Worm (Caenorhabditis elegans): Measurements from ENCODE around the gene C56E6.7.

The C56E6.7 gene

DNA sequence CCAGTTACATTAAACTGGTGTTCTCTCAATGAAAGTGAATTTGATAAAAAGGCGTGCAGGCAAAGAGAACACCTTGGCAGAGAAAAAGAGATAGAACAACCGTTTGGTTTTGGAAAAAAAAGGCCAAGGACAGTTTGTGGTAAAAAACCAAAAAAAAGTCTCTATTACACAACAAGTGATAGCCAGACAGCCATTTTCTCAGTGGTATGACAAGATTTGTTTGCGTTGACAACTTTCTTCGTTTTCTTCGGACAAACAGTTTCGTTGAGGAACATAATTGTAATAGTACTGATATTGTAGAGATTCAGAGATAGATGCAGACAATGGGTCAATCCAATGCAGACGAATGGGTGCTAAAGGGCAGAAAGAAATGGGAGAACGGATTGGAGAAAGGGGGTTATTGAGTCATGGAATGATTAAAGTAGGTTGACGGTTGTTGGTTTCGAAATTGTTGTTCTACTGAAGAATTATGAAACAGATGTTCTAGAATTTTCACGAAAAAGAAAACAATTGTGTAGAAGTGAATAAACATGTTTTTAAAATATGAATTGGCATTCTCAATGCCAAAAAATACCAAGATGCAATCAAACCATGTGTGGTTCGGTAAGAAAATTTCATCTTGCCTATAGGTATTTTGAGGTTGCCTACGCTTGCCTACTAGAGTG is 46.0 kb downstream of the C56E6.7 start:
- TF ChIP-seq hpl-2 (GFP tag; optimal IDR thresholded peaks at IDR 0.05) (no peak), skn-1 (tag; optimal IDR thresholded peaks at IDR 0.05) (peak; percentile 0), dsc-1 (tag; optimal IDR thresholded peaks at IDR 0.05) (no peak), nhr-76 (tag; optimal IDR thresholded peaks at IDR 0.05) (no peak), ceh-90 (tag; optimal IDR thresholded peaks at IDR 0.05) (no peak), unc-86 (tag; optimal IDR thresholded peaks at IDR 0.05) (no peak), elt-3 (tag; optimal IDR thresholded peaks at IDR 0.05) (peak in 1 of 6 experiments; percentile 6), Y116A8C.19 (tag; optimal IDR thresholded peaks at IDR 0.05; ENCODE audit: borderline replicate concordance) (no peak), nhr-84 (tag; optimal IDR thresholded peaks at IDR 0.05) (no peak), lin-14 (GFP tag; optimal IDR thresholded peaks at IDR 0.05) (peak; percentile 65), unc-98 (GFP tag; IDR thresholded peaks at IDR 0.05) (no peak), ces-1 (GFP tag; optimal IDR thresholded peaks at IDR 0.05) (no peak), pax-3 (tag; optimal IDR thresholded peaks at IDR 0.05) (no peak), aly-2 (tag; optimal IDR thresholded peaks at IDR 0.05) (no peak), C16A3.4 (tag; optimal IDR thresholded peaks at IDR 0.05) (no peak), lsy-2 (tag; optimal IDR thresholded peaks at IDR 0.05) (no peak), tlp-1 (tag; optimal IDR thresholded peaks at IDR 0.05) (no peak), egl-27 (tag; optimal IDR thresholded peaks at IDR 0.05) (no peak), nhr-19 (GFP tag; conservative IDR thresholded peaks at IDR 0.05) (no peak), fkh-8 (tag; optimal IDR thresholded peaks at IDR 0.05) (no peak), lin-15B (tag; optimal IDR thresholded peaks at IDR 0.05) (no peak), nhr-11 (tag; optimal IDR thresholded peaks at IDR 0.05) (no peak), egl-13 (tag; optimal IDR thresholded peaks at IDR 0.05) (no peak), unc-30 (tag; optimal IDR thresholded peaks at IDR 0.05) (no peak), nhr-85 (tag) (peak; percentile 57), ceh-88 (GFP tag; IDR thresholded peaks at IDR 0.05) (no peak), fkh-4 (tag; optimal IDR thresholded peaks at IDR 0.05; ENCODE audit: borderline replicate concordance) (no peak), snu-23 (GFP tag; optimal IDR thresholded peaks at IDR 0.05) (no peak), lin-13 (GFP tag; optimal IDR thresholded peaks at IDR 0.05) (no peak), zag-1 (tag; optimal IDR thresholded peaks at IDR 0.05) (no peak), sup-37 (GFP tag; optimal IDR thresholded peaks at IDR 0.05) (no peak), efl-3 (GFP tag; optimal IDR thresholded peaks at IDR 0.05) (no peak), mdl-1 (tag; optimal IDR thresholded peaks at IDR 0.05) (no peak), blmp-1 (tag; optimal IDR thresholded peaks at IDR 0.05) (peak; percentile 65), lin-39 (tag; optimal IDR thresholded peaks at IDR 0.05) (no peak), ama-1 (optimal IDR thresholded peaks at IDR 0.05) (peak; percentile 51)

DNA sequence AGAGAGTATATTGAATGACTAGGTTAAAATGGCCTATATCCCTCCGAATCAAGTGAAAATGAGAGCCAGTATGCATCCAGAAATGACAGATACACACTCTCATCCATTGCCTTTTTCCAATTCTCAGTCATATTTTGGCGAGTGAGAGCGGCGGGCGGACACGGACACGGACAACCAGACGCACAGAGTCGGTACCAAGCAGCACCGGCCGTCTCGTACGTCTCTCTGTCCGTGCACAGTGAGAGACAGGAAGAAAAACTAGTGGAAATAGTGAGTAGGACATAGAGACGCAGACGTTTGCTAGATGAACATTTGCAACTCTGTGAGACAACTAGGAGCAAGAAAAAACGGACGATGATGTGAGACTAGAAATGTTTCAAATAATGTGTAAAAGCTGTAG is 46.9 kb downstream of the C56E6.7 start:
- TF ChIP-seq aly-2 (tag; optimal IDR thresholded peaks at IDR 0.05): no peak
- no peak for TF ChIP-seq nhr-84 (tag; optimal IDR thresholded peaks at IDR 0.05)
- TF ChIP-seq lin-14 (GFP tag; optimal IDR thresholded peaks at IDR 0.05): peak; percentile 78
- TF ChIP-seq rnt-1 (tag; optimal IDR thresholded peaks at IDR 0.05): peak; percentile 11
- no peak for TF ChIP-seq ztf-11 (tag; optimal IDR thresholded peaks at IDR 0.05)
- TF ChIP-seq lsy-2 (tag; optimal IDR thresholded peaks at IDR 0.05): peak in 1 of 2 experiments; percentile 14
- no peak for TF ChIP-seq lin-35 (GFP tag; optimal IDR thresholded peaks at IDR 0.05)
- peak; percentile 44 for TF ChIP-seq fkh-10 (GFP tag; optimal IDR thresholded peaks at IDR 0.05)
- peak; percentile 12 for TF ChIP-seq snu-23 (GFP tag; optimal IDR thresholded peaks at IDR 0.05)
- no peak for TF ChIP-seq sup-37 (GFP tag; optimal IDR thresholded peaks at IDR 0.05)
- no peak for TF ChIP-seq pax-3 (tag; optimal IDR thresholded peaks at IDR 0.05)
- peak; percentile 35 for TF ChIP-seq fkh-8 (tag; optimal IDR thresholded peaks at IDR 0.05)
- peak in 1 of 3 experiments; percentile 14 for TF ChIP-seq ceh-82 (tag; optimal IDR thresholded peaks at IDR 0.05)
- TF ChIP-seq blmp-1 (tag; optimal IDR thresholded peaks at IDR 0.05): peak; percentile 50
- no peak for TF ChIP-seq nhr-28 (tag; optimal IDR thresholded peaks at IDR 0.05)
- peak; percentile 26 for TF ChIP-seq jun-1 (tag; optimal IDR thresholded peaks at IDR 0.05)
- TF ChIP-seq dsc-1 (tag; optimal IDR thresholded peaks at IDR 0.05): peak; percentile 14
- TF ChIP-seq nhr-11 (tag; optimal IDR thresholded peaks at IDR 0.05): no peak
- peak; percentile 24 to 40 for TF ChIP-seq efl-1 (optimal IDR thresholded peaks at IDR 0.05)
- TF ChIP-seq efl-1 (GFP tag; optimal IDR thresholded peaks at IDR 0.05 in 1 of 2): peak; percentile 16 to 89
